Fruit fly (Drosophila melanogaster) whole organism, embryonic: Measurements from ENCODE around the gene CG9393.

ENCODE experiments used
- Adf1 ChIP-seq: fragments of 200-800 bp; sonication (Bioruptor generic); IDR thresholded peaks from 2 replicates; pipeline ENCODE4 v1.3.6; 2022; ENCODE audit warnings: missing biosample characterization, missing genetic modification characterization
- Asciz ChIP-seq: fragments of 200-800 bp; sonication (Bioruptor generic); optimal IDR thresholded peaks from 2 replicates; lab custom pipeline; 2017; ENCODE audit warnings: missing biosample characterization, mild to moderate bottlenecking, missing genetic modification characterization, missing genetic modification reagents
- B-H2 ChIP-seq: fragments of 200-800 bp; sonication (Bioruptor generic); optimal IDR thresholded peaks from 2 replicates; lab custom pipeline; 2018; ENCODE audit warnings: missing biosample characterization, mild to moderate bottlenecking, missing genetic modification characterization
- CG10274 ChIP-seq: fragments of 200-800 bp; sonication (Bioruptor generic); optimal IDR thresholded peaks from 3 replicates; lab custom pipeline; 2017; ENCODE audit warnings: missing biosample characterization, mild to moderate bottlenecking, missing genetic modification characterization
- CG10431 ChIP-seq: fragments of 200-800 bp; sonication (Bioruptor generic); optimal IDR thresholded peaks from 3 replicates; lab custom pipeline; 2018; ENCODE audit warnings: missing biosample characterization, mild to moderate bottlenecking, missing genetic modification characterization
- CG10959 ChIP-seq: fragments of 200-800 bp; sonication (Bioruptor generic); IDR thresholded peaks from 2 replicates; pipeline ENCODE4 v1.3.6; 2022; ENCODE audit warnings: missing biosample characterization, missing genetic modification characterization
- CG11398 ChIP-seq: fragments of 200-800 bp; sonication (Bioruptor generic); optimal IDR thresholded peaks from 2 replicates; lab custom pipeline; 2016; ENCODE audit warnings: missing biosample characterization, missing genetic modification characterization
- CG12071 ChIP-seq: fragments of 200-800 bp; sonication (Bioruptor generic); optimal IDR thresholded peaks from 3 replicates; lab custom pipeline; 2018; ENCODE audit warnings: missing biosample characterization, mild to moderate bottlenecking, missing genetic modification characterization
- CG12299 ChIP-seq: fragments of 200-800 bp; sonication (Bioruptor generic); optimal IDR thresholded peaks from 2 replicates; lab custom pipeline; 2018; ENCODE audit warnings: missing biosample characterization, mild to moderate bottlenecking, missing genetic modification characterization
- CG13123 ChIP-seq: fragments of 200-800 bp; sonication (Bioruptor generic); optimal IDR thresholded peaks from 2 replicates; lab custom pipeline; 2016; ENCODE audit warnings: missing biosample characterization, missing genetic modification characterization
- CG16815 ChIP-seq: fragments of 200-800 bp; sonication (Bioruptor generic); optimal IDR thresholded peaks from 3 replicates; lab custom pipeline; 2017; ENCODE audit warnings: missing biosample characterization, mild to moderate bottlenecking, missing genetic modification characterization
- CG17186 ChIP-seq: fragments of 200-800 bp; sonication (Bioruptor generic); optimal IDR thresholded peaks from 3 replicates; lab custom pipeline; 2017; ENCODE audit warnings: missing biosample characterization, missing genetic modification reagents, missing genetic modification characterization
- CG17361 ChIP-seq: fragments of 200-800 bp; sonication (Bioruptor generic); IDR thresholded peaks from 3 replicates; pipeline ENCODE4 v1.3.6; 2022; ENCODE audit warnings: missing biosample characterization, missing genetic modification characterization
- CG17829 ChIP-seq: fragments of 200-800 bp; optimal IDR thresholded peaks from 2 replicates; lab custom pipeline; 2019; ENCODE audit warnings: missing biosample characterization, mild to moderate bottlenecking, missing genetic modification characterization, moderate library complexity
- CG2120 ChIP-seq: fragments of 200-800 bp; sonication (Bioruptor generic); optimal IDR thresholded peaks from 3 replicates; lab custom pipeline; 2016; ENCODE audit warnings: missing biosample characterization, missing genetic modification characterization
- CG30020 ChIP-seq: fragments of 200-800 bp; optimal IDR thresholded peaks from 2 replicates; lab custom pipeline; 2019; ENCODE audit warnings: missing biosample characterization, mild to moderate bottlenecking, missing genetic modification characterization, moderate library complexity
- CG34224 ChIP-seq: fragments of 200-800 bp; sonication (Bioruptor generic); IDR thresholded peaks from 3 replicates; pipeline ENCODE4 v1.3.6; 2022; ENCODE audit warnings: missing biosample characterization, missing genetic modification characterization; ENCODE audit not compliant: partially characterized antibody
- CG4707 ChIP-seq: fragments of 200-800 bp; sonication (Bioruptor generic); optimal IDR thresholded peaks from 2 replicates; lab custom pipeline; 2018; ENCODE audit warnings: missing biosample characterization, mild to moderate bottlenecking, missing genetic modification characterization, moderate library complexity
- CG4730 ChIP-seq: fragments of 200-800 bp; sonication (Bioruptor generic); IDR thresholded peaks from 2 replicates; pipeline ENCODE4 v1.3.6; 2022; ENCODE audit warnings: missing biosample characterization, missing genetic modification characterization
- CG4820 ChIP-seq: fragments of 200-800 bp; sonication (Bioruptor generic); optimal IDR thresholded peaks from 3 replicates; lab custom pipeline; 2016; ENCODE audit warnings: missing biosample characterization, missing genetic modification characterization
- CG5180 ChIP-seq: fragments of 200-800 bp; sonication (Bioruptor generic); optimal IDR thresholded peaks from 3 replicates; lab custom pipeline; 2017; ENCODE audit warnings: missing biosample characterization, missing genetic modification characterization, mild to moderate bottlenecking, moderate library complexity, missing genetic modification reagents
- CG5953 ChIP-seq: fragments of 200-800 bp; sonication (Bioruptor generic); IDR thresholded peaks from 2 replicates; pipeline ENCODE4 v1.3.6; 2022; ENCODE audit warnings: missing biosample characterization, missing genetic modification characterization
- CG6254 ChIP-seq: fragments of 200-800 bp; sonication (Bioruptor generic); optimal IDR thresholded peaks from 3 replicates; lab custom pipeline; 2017; ENCODE audit warnings: mild to moderate bottlenecking, missing biosample characterization, missing genetic modification reagents, missing genetic modification characterization
- CG9609 ChIP-seq: fragments of 200-800 bp; sonication (Bioruptor generic); optimal IDR thresholded peaks from 3 replicates; lab custom pipeline; 2016; ENCODE audit warnings: missing biosample characterization, missing genetic modification characterization
- CHES-1-like ChIP-seq: fragments of 200-800 bp; sonication (Bioruptor generic); optimal IDR thresholded peaks from 2 replicates; lab custom pipeline; 2016; ENCODE audit warnings: missing biosample characterization, missing genetic modification characterization
- Deaf1 ChIP-seq: fragments of 200-800 bp; optimal IDR thresholded peaks from 3 replicates; lab custom pipeline; 2019; ENCODE audit warnings: missing biosample characterization, mild to moderate bottlenecking, missing genetic modification characterization, moderate library complexity
- Dek ChIP-seq: fragments of 200-800 bp; sonication (Bioruptor generic); optimal IDR thresholded peaks from 3 replicates; lab custom pipeline; 2019; ENCODE audit warnings: missing biosample characterization, mild to moderate bottlenecking, missing genetic modification characterization, moderate library complexity
- E2f2 ChIP-seq: fragments of 200-800 bp; sonication (Bioruptor generic); IDR thresholded peaks from 2 replicates; pipeline ENCODE4 v1.3.6; 2022; ENCODE audit warnings: missing biosample characterization, missing genetic modification characterization
- NFAT ChIP-seq: fragments of 200-800 bp; sonication (Bioruptor generic); IDR thresholded peaks from 2 replicates; pipeline ENCODE4 v1.3.6; 2022; ENCODE audit warnings: missing biosample characterization, missing genetic modification characterization
- Neu2 ChIP-seq: fragments of 200-800 bp; sonication (Bioruptor generic); optimal IDR thresholded peaks from 3 replicates; lab custom pipeline; 2016; ENCODE audit warnings: missing biosample characterization, missing genetic modification characterization, borderline replicate concordance
- Sin3A ChIP-seq: fragments of >200 bp; optimal IDR thresholded peaks from 2 replicates; lab custom pipeline; 2018
- Taf1 ChIP-seq: fragments of 200-800 bp; sonication (Bioruptor generic); IDR thresholded peaks from 2 replicates; pipeline ENCODE4 v1.3.6; 2022; ENCODE audit warnings: missing biosample characterization, missing genetic modification characterization
- ase ChIP-seq: fragments of 200-800 bp; sonication (Bioruptor generic); IDR thresholded peaks from 3 replicates; pipeline ENCODE4 v1.3.6; 2022; ENCODE audit warnings: missing biosample characterization, missing genetic modification characterization
- bowl ChIP-seq: fragments of 200-800 bp; sonication (Bioruptor generic); IDR thresholded peaks from 2 replicates; pipeline ENCODE4 v1.3.6; 2022; ENCODE audit warnings: missing biosample characterization, missing genetic modification characterization
- dpn ChIP-seq, 2 experiments: fragments of 200-800 bp; sonication (Bioruptor generic); optimal IDR thresholded peaks; 3 replicates each; lab custom pipeline; 2016; ENCODE audit warnings: missing biosample characterization in 2 of 2, missing genetic modification characterization in 2 of 2
- gfzf ChIP-seq: fragments of 200-800 bp; sonication (Bioruptor generic); optimal IDR thresholded peaks from 2 replicates; lab custom pipeline; 2016; ENCODE audit warnings: missing biosample characterization, mild to moderate bottlenecking, missing genetic modification characterization, moderate library complexity
- her ChIP-seq: fragments of 200-800 bp; sonication (Bioruptor generic); optimal IDR thresholded peaks from 2 replicates; lab custom pipeline; 2016; ENCODE audit warnings: missing biosample characterization, missing genetic modification characterization
- ind ChIP-seq: fragments of 200-800 bp; sonication (Bioruptor generic); optimal IDR thresholded peaks from 3 replicates; lab custom pipeline; 2016; ENCODE audit warnings: missing biosample characterization, missing genetic modification characterization
- lola ChIP-seq, 3 experiments: fragments of >200 bp in 2 of 3; fragments of 200-800 bp in 1 of 3; sonication (Bioruptor generic) in 1 of 3; optimal IDR thresholded peaks; 2 replicates each; lab custom pipeline; 2017 to 2019; ENCODE audit warnings: missing biosample characterization in 3 of 3, missing genetic modification characterization in 3 of 3, mild to moderate bottlenecking in 1 of 3, moderate library complexity in 1 of 3
- nerfin-1 ChIP-seq: fragments of 200-800 bp; sonication (Bioruptor generic); optimal IDR thresholded peaks from 3 replicates; lab custom pipeline; 2019; ENCODE audit warnings: missing biosample characterization, mild to moderate bottlenecking, missing genetic modification characterization, moderate library complexity
- nerfin-2 ChIP-seq: fragments of 200-800 bp; sonication (Bioruptor generic); IDR thresholded peaks from 2 replicates; pipeline ENCODE4 v1.3.6; 2022; ENCODE audit warnings: missing biosample characterization, missing genetic modification characterization; ENCODE audit not compliant: partially characterized antibody
- pho ChIP-seq: fragments of 200-800 bp; sonication (Bioruptor generic); optimal IDR thresholded peaks from 2 replicates; lab custom pipeline; 2016; ENCODE audit warnings: missing biosample characterization, missing genetic modification characterization
- phol ChIP-seq: fragments of 200-800 bp; sonication (Bioruptor generic); optimal IDR thresholded peaks from 3 replicates; lab custom pipeline; 2018; ENCODE audit warnings: missing biosample characterization, mild to moderate bottlenecking, missing genetic modification characterization, moderate library complexity
- ro ChIP-seq: fragments of 200-800 bp; sonication (Bioruptor generic); IDR thresholded peaks from 2 replicates; pipeline ENCODE4 v1.3.6; 2022; ENCODE audit warnings: missing biosample characterization, missing genetic modification characterization
- seq ChIP-seq: fragments of 200-800 bp; sonication (Bioruptor generic); IDR thresholded peaks from 2 replicates; pipeline ENCODE4 v1.3.6; 2022; ENCODE audit warnings: missing biosample characterization, missing genetic modification characterization
- slou ChIP-seq: fragments of 200-800 bp; sonication (Bioruptor generic); optimal IDR thresholded peaks from 3 replicates; lab custom pipeline; 2016; ENCODE audit warnings: missing biosample characterization, missing genetic modification characterization
- slp2 ChIP-seq: fragments of 200-800 bp; sonication (Bioruptor generic); optimal IDR thresholded peaks from 2 replicates; lab custom pipeline; 2016; ENCODE audit warnings: missing biosample characterization, missing genetic modification characterization
- sqz ChIP-seq: fragments of 200-800 bp; sonication (Bioruptor generic); optimal IDR thresholded peaks from 3 replicates; lab custom pipeline; 2018; ENCODE audit warnings: missing biosample characterization, mild to moderate bottlenecking, missing genetic modification characterization
- wdn ChIP-seq: fragments of 200-800 bp; sonication (Bioruptor generic); IDR thresholded peaks from 2 replicates; pipeline ENCODE4 v1.3.6; 2022; ENCODE audit warnings: missing biosample characterization, missing genetic modification characterization
- yki ChIP-seq: fragments of >200 bp; optimal IDR thresholded peaks from 3 replicates; lab custom pipeline; 2018
- z ChIP-seq: fragments of 200-800 bp; sonication (Bioruptor generic); IDR thresholded peaks from 3 replicates; pipeline ENCODE4 v1.3.6; 2022; ENCODE audit warnings: missing biosample characterization, missing genetic modification characterization

CG9393 gene

dm6 chr3R:9559413-9560014, 4.0 kb downstream of the CG9393 start, which contains the start of the genes AP-1mu and MBD-like (continued):
- peak; percentile 3 for TF ChIP-seq CG10431 (GFP tag; lab: Kevin White, UChicago)
- TF ChIP-seq ro (GFP tag; lab: Robert Waterston, UW), result no peak
- TF ChIP-seq bowl (GFP tag; lab: Robert Waterston, UW), result no peak
- peak; percentile 59 for TF ChIP-seq CG30020
- peak; percentile 34; the same call in 1 of the 3 replicates for TF ChIP-seq CG34224
- peak; percentile 56 for TF ChIP-seq slp2 (GFP tag; lab: Kevin White, UChicago)
- TF ChIP-seq CG17186 (GFP tag; lab: Kevin White, UChicago), result peak; percentile 77
- TF ChIP-seq Deaf1 (tag; lab: Kevin White, UChicago), result no peak
- TF ChIP-seq Adf1, result peak; percentile 33; the same call in 1 of the 2 replicates
- TF ChIP-seq gfzf (GFP tag; lab: Kevin White, UChicago), result peak; percentile 89
- peak; percentile 62 for TF ChIP-seq CG9609 (GFP tag; lab: Kevin White, UChicago)
- no peak for TF ChIP-seq NFAT (GFP tag; lab: Robert Waterston, UW)
- peak; percentile 34 for TF ChIP-seq CG11398 (GFP tag; lab: Kevin White, UChicago)
- no peak for TF ChIP-seq Neu2
- TF ChIP-seq CG12299, result peak; percentile 29
- no peak for TF ChIP-seq CG6254 (GFP tag; lab: Kevin White, UChicago)
- no peak for TF ChIP-seq nerfin-2 (GFP tag; lab: Robert Waterston, UW)
- TF ChIP-seq yki, result no peak
- TF ChIP-seq z (GFP tag; lab: Robert Waterston, UW), result no peak
- peak; percentile 48; the same call in 1 of the 2 replicates for TF ChIP-seq Taf1 (GFP tag; lab: Robert Waterston, UW)
- TF ChIP-seq CG13123, result peak; percentile 64
- TF ChIP-seq CHES-1-like (GFP tag; lab: Kevin White, UChicago), result peak; percentile 70
- peak; percentile 45 for TF ChIP-seq slou
- TF ChIP-seq Dek (tag; lab: Kevin White, UChicago), result peak; percentile 50
- no peak for TF ChIP-seq seq
- TF ChIP-seq CG17829 (tag; lab: Kevin White, UChicago), result peak; percentile 57
- no peak for TF ChIP-seq sqz
- TF ChIP-seq E2f2 (GFP tag; lab: Robert Waterston, UW), result peak; percentile 60
- TF ChIP-seq CG16815, result peak; percentile 39
- no peak for TF ChIP-seq CG5953
- TF ChIP-seq nerfin-1, result peak; percentile 62
- peak in 1 of 3 experiments; percentile 62 for TF ChIP-seq lola (GFP tag; optimal IDR thresholded peaks at IDR 0.05; lab: Kevin White, UChicago)
- peak; percentile 86 for TF ChIP-seq CG2120
- TF ChIP-seq Asciz (GFP tag; lab: Kevin White, UChicago), result no peak
- no peak for TF ChIP-seq CG10274 (GFP tag; lab: Kevin White, UChicago)
- TF ChIP-seq CG4707 (GFP tag; lab: Kevin White, UChicago), result no peak
- TF ChIP-seq ind (GFP tag; lab: Kevin White, UChicago), result peak; percentile 70
- TF ChIP-seq her, result peak; percentile 9
- peak; percentile 75 for TF ChIP-seq phol
- TF ChIP-seq CG17361 (GFP tag; lab: Robert Waterston, UW), result peak; percentile 76
- TF ChIP-seq CG10959 (GFP tag; lab: Robert Waterston, UW), result no peak
- TF ChIP-seq CG12071 (GFP tag; lab: Kevin White, UChicago), result no peak
- peak; percentile 59 for TF ChIP-seq CG4820
- no peak for TF ChIP-seq CG5180 (GFP tag; lab: Kevin White, UChicago)
- TF ChIP-seq CG4730 (GFP tag; lab: Robert Waterston, UW), result peak; percentile 56
- 0 out of 3 replicates have a peak, but pooled peaks have one; percentile 7 for TF ChIP-seq ase (GFP tag; lab: Robert Waterston, UW)
- TF ChIP-seq pho (GFP tag; lab: Kevin White, UChicago), result peak; percentile 68
- TF ChIP-seq wdn (GFP tag; lab: Robert Waterston, UW), result no peak
- TF ChIP-seq B-H2 (GFP tag; lab: Kevin White, UChicago), result peak; percentile 71
- peak; percentile 94 for TF ChIP-seq Sin3A (lab: Kevin White, UChicago)
- TF ChIP-seq dpn (GFP tag; optimal IDR thresholded peaks at IDR 0.05; lab: Kevin White, UChicago), result peak; percentile 62 to 75
